Fruit fly (Drosophila melanogaster) whole organism, wandering third instar larva: ENCODE results near the gene CG15011.

Experiments
- Abd-B ChIP-seq: fragments of >200 bp; optimal IDR thresholded peaks from 2 replicates; lab custom pipeline; 2017; ENCODE audit warnings: missing biosample characterization, missing genetic modification characterization
- CG32264 ChIP-seq: fragments of 200-800 bp; sonication (Bioruptor generic); optimal IDR thresholded peaks from 2 replicates; lab custom pipeline; 2016; ENCODE audit warnings: missing biosample characterization, missing genetic modification characterization
- CG9705 ChIP-seq: fragments of 200-800 bp; sonication (Bioruptor generic); optimal IDR thresholded peaks from 2 replicates; lab custom pipeline; 2018; ENCODE audit warnings: missing biosample characterization, mild to moderate bottlenecking, missing genetic modification characterization
- CrebA ChIP-seq: fragments of 200-800 bp; sonication (Bioruptor generic); optimal IDR thresholded peaks from 2 replicates; lab custom pipeline; 2016; ENCODE audit warnings: missing biosample characterization, mild to moderate bottlenecking, missing genetic modification characterization, borderline replicate concordance
- Dfd ChIP-seq: fragments of >200 bp; optimal IDR thresholded peaks from 2 replicates; lab custom pipeline; 2017; ENCODE audit warnings: missing biosample characterization, missing genetic modification characterization
- Dif ChIP-seq: fragments of 200-275, 200-300 bp; sonication (Bioruptor generic); optimal IDR thresholded peaks from 2 replicates; lab custom pipeline; 2018; ENCODE audit warnings: missing biosample characterization, missing genetic modification characterization; ENCODE audit not compliant: partially characterized antibody
- GATAd ChIP-seq: sonication (Bioruptor generic); optimal IDR thresholded peaks from 2 replicates; lab custom pipeline; 2016; ENCODE audit warnings: missing biosample characterization, missing genetic modification characterization
- HLH106 ChIP-seq: fragments of 200-800 bp; optimal IDR thresholded peaks from 3 replicates; lab custom pipeline; 2019; ENCODE audit warnings: missing biosample characterization, mild to moderate bottlenecking, missing genetic modification characterization, moderate library complexity
- Hnf4 ChIP-seq: fragments of 200-800 bp; sonication (Bioruptor generic); optimal IDR thresholded peaks from 2 replicates; lab custom pipeline; 2016; ENCODE audit warnings: missing biosample characterization, mild to moderate bottlenecking, missing genetic modification characterization
- Hr78 ChIP-seq: fragments of >200 bp; optimal IDR thresholded peaks from 2 replicates; lab custom pipeline; 2017; ENCODE audit warnings: missing biosample characterization, missing genetic modification characterization
- Hr83 ChIP-seq: fragments of 200-300 bp; sonication (Bioruptor generic); optimal IDR thresholded peaks from 2 replicates; lab custom pipeline; 2016; ENCODE audit warnings: missing biosample characterization, mild to moderate bottlenecking, missing genetic modification characterization, moderate library complexity; ENCODE audit not compliant: poor library complexity, severe bottlenecking
- Jra ChIP-seq: sonication (Bioruptor generic); optimal IDR thresholded peaks from 2 replicates; lab custom pipeline; 2016; ENCODE audit warnings: missing biosample characterization, missing genetic modification characterization
- Mio ChIP-seq: sonication (Bioruptor generic); optimal IDR thresholded peaks from 2 replicates; lab custom pipeline; 2016; ENCODE audit warnings: missing biosample characterization, missing genetic modification characterization
- Myc ChIP-seq: fragments of >200 bp; optimal IDR thresholded peaks from 2 replicates; lab custom pipeline; 2017
- N ChIP-seq: fragments of >200 bp; optimal IDR thresholded peaks from 2 replicates; lab custom pipeline; 2018; ENCODE audit warnings: missing biosample characterization, missing external identifiers, missing genetic modification characterization
- OdsH ChIP-seq: fragments of 200-800 bp; sonication (Bioruptor generic); optimal IDR thresholded peaks from 2 replicates; lab custom pipeline; 2016; ENCODE audit warnings: missing biosample characterization, mild to moderate bottlenecking, missing genetic modification characterization
- Rel ChIP-seq, 2 experiments: fragments of 200-800 bp; sonication (Bioruptor generic) in 1 of 2; optimal IDR thresholded peaks; 2 replicates in 1 of 2; 3 replicates in 1 of 2; lab custom pipeline; 2016 to 2019; ENCODE audit warnings: mild to moderate bottlenecking in 2 of 2, missing biosample characterization in 2 of 2, missing genetic modification characterization in 2 of 2, moderate library complexity in 1 of 2
- Sp1 ChIP-seq: fragments of 200-800 bp; sonication (Bioruptor generic); optimal IDR thresholded peaks from 3 replicates; lab custom pipeline; 2019; ENCODE audit warnings: missing biosample characterization, mild to moderate bottlenecking, missing genetic modification characterization, moderate library complexity
- Vsx2 ChIP-seq: fragments of 200-300, 225-300 bp; sonication (Bioruptor generic); optimal IDR thresholded peaks from 2 replicates; lab custom pipeline; 2018; ENCODE audit warnings: missing biosample characterization, missing genetic modification characterization; ENCODE audit not compliant: partially characterized antibody
- br ChIP-seq: fragments of 200-800 bp; sonication (Bioruptor generic); optimal IDR thresholded peaks from 2 replicates; lab custom pipeline; 2016; ENCODE audit warnings: missing biosample characterization, missing genetic modification characterization
- brk ChIP-seq: fragments of 200-800 bp; sonication (Bioruptor generic); optimal IDR thresholded peaks from 2 replicates; lab custom pipeline; 2016; ENCODE audit warnings: missing biosample characterization, mild to moderate bottlenecking, missing genetic modification characterization
- dl ChIP-seq, 2 experiments: fragments of 175-275, 200-275 bp in 1 of 2; fragments of 200-275 bp in 1 of 2; sonication (Bioruptor generic); optimal IDR thresholded peaks; lab custom pipeline; 2018; ENCODE audit warnings: mild to moderate bottlenecking in 2 of 2, missing biosample characterization in 2 of 2, missing genetic modification characterization in 2 of 2, moderate library complexity in 2 of 2; ENCODE audit not compliant: partially characterized antibody in 2 of 2, insufficient read depth in 1 of 2
- dmrt93B ChIP-seq: fragments of 200-800 bp; sonication (Bioruptor generic); optimal IDR thresholded peaks from 2 replicates; lab custom pipeline; 2018; ENCODE audit warnings: missing biosample characterization, mild to moderate bottlenecking, missing genetic modification characterization
- dsf ChIP-seq: sonication (Bioruptor generic); optimal IDR thresholded peaks from 2 replicates; lab custom pipeline; 2016; ENCODE audit warnings: missing biosample characterization, missing genetic modification characterization, borderline replicate concordance
- ey ChIP-seq: fragments of 200-800 bp; sonication (Bioruptor generic); optimal IDR thresholded peaks from 2 replicates; lab custom pipeline; 2016; ENCODE audit warnings: missing biosample characterization, missing genetic modification characterization
- foxo ChIP-seq, 2 experiments: fragments of 200-800 bp; sonication (Bioruptor generic); optimal IDR thresholded peaks; 2 replicates in 1 of 2; 3 replicates in 1 of 2; lab custom pipeline; 2016 to 2017; ENCODE audit warnings: missing biosample characterization in 2 of 2, missing genetic modification characterization in 2 of 2
- fru ChIP-seq: fragments of 200-800 bp; sonication (Bioruptor generic); optimal IDR thresholded peaks from 3 replicates; lab custom pipeline; 2016; ENCODE audit warnings: missing biosample characterization, mild to moderate bottlenecking, missing genetic modification characterization
- h ChIP-seq: fragments of 200-800 bp; sonication (Bioruptor generic); optimal IDR thresholded peaks from 3 replicates; lab custom pipeline; 2016; ENCODE audit warnings: missing biosample characterization, mild to moderate bottlenecking, missing genetic modification characterization
- jim ChIP-seq: fragments of 175-275, 200-325 bp; sonication (Bioruptor generic); optimal IDR thresholded peaks from 2 replicates; lab custom pipeline; 2016; ENCODE audit warnings: missing biosample characterization, mild to moderate bottlenecking, missing genetic modification characterization
- lola ChIP-seq: fragments of >200 bp; optimal IDR thresholded peaks from 2 replicates; lab custom pipeline; 2017; ENCODE audit warnings: missing biosample characterization, missing genetic modification characterization
- pan ChIP-seq: fragments of >200 bp; optimal IDR thresholded peaks from 2 replicates; lab custom pipeline; 2017
- psq ChIP-seq: fragments of 200-800 bp; sonication (Bioruptor generic); optimal IDR thresholded peaks from 3 replicates; lab custom pipeline; 2017; ENCODE audit warnings: missing biosample characterization, mild to moderate bottlenecking, missing genetic modification characterization, moderate library complexity
- rgr ChIP-seq: fragments of 200-800 bp; sonication (Bioruptor generic); optimal IDR thresholded peaks from 3 replicates; lab custom pipeline; 2016; ENCODE audit warnings: missing biosample characterization, mild to moderate bottlenecking, missing genetic modification characterization
- sage ChIP-seq: fragments of 200-800 bp; sonication (Bioruptor generic); optimal IDR thresholded peaks from 2 replicates; lab custom pipeline; 2016; ENCODE audit warnings: missing biosample characterization, mild to moderate bottlenecking, missing genetic modification characterization
- sv ChIP-seq: fragments of 200-800 bp; sonication (Bioruptor generic); optimal IDR thresholded peaks from 3 replicates; lab custom pipeline; 2016; ENCODE audit warnings: missing biosample characterization, missing genetic modification characterization
- tai ChIP-seq: sonication (Bioruptor generic); optimal IDR thresholded peaks from 2 replicates; lab custom pipeline; 2016; ENCODE audit warnings: missing biosample characterization, missing genetic modification characterization
- usp ChIP-seq: fragments of >200 bp; optimal IDR thresholded peaks from 2 replicates; lab custom pipeline; 2017; ENCODE audit warnings: missing biosample characterization, missing genetic modification characterization
- woc ChIP-seq: sonication (Bioruptor generic); optimal IDR thresholded peaks from 2 replicates; lab custom pipeline; 2016; ENCODE audit warnings: missing biosample characterization, mild to moderate bottlenecking, missing genetic modification characterization

The CG15011 gene

dm6 chr3L:4232724-4233367, 26.1 kb downstream of the CG15011 start:
- TF ChIP-seq fru (GFP tag; lab: Kevin White, UChicago) = peak; percentile 23
- TF ChIP-seq Vsx2 (GFP tag; lab: Kevin White, UChicago) = no peak
- peak; percentile 43 for TF ChIP-seq h
- peak; percentile 15 for TF ChIP-seq ey (GFP tag; lab: Kevin White, UChicago)

- TF ChIP-seq sage (GFP tag; lab: Kevin White, UChicago) (no peak), Jra (GFP tag; lab: Kevin White, UChicago) (peak; percentile 14)
Measured at dm6 chr3L:4232227-4232626, 26.7 kb downstream of the CG15011 start.

- TF ChIP-seq h = no peak
- TF ChIP-seq Rel (GFP tag; optimal IDR thresholded peaks at IDR 0.05; lab: Kevin White, UChicago) = no peak
- TF ChIP-seq Rel (tag; optimal IDR thresholded peaks at IDR 0.05; lab: Kevin White, UChicago) = peak; percentile 68
Measured at dm6 chr3L:4231401-4232014, 27.4 kb downstream of the CG15011 start.

dm6 chr3L:4230357-4230901, 28.5 kb downstream of the CG15011 start:
- peak; percentile 43 for TF ChIP-seq Sp1
- no peak for TF ChIP-seq Myc
- TF ChIP-seq Hr83 (GFP tag; lab: Kevin White, UChicago) = no peak
- TF ChIP-seq ey (GFP tag; lab: Kevin White, UChicago) = peak; percentile 69
- TF ChIP-seq brk (GFP tag; lab: Kevin White, UChicago) = no peak
- peak; percentile 49 for TF ChIP-seq Hnf4 (GFP tag; lab: Kevin White, UChicago)
- TF ChIP-seq br (GFP tag; lab: Kevin White, UChicago) = peak; percentile 62
- no peak for TF ChIP-seq dsf
- TF ChIP-seq usp (GFP tag; lab: Kevin White, UChicago) = no peak
- no peak for TF ChIP-seq Dif
- TF ChIP-seq tai (GFP tag; lab: Kevin White, UChicago) = no peak
- no peak for TF ChIP-seq Hr78 (GFP tag; lab: Kevin White, UChicago)
- TF ChIP-seq rgr = peak; percentile 58
- TF ChIP-seq psq (GFP tag; lab: Kevin White, UChicago) = peak; percentile 45
- TF ChIP-seq pan (lab: Kevin White, UChicago) = no peak
- TF ChIP-seq CG32264 (GFP tag; lab: Kevin White, UChicago) = peak; percentile 8
- TF ChIP-seq CG9705 = no peak
- peak; percentile 10 for TF ChIP-seq woc (GFP tag; lab: Kevin White, UChicago)
- TF ChIP-seq HLH106 (tag; lab: Kevin White, UChicago) = peak; percentile 40
- no peak for TF ChIP-seq Dfd (GFP tag; lab: Kevin White, UChicago)
- TF ChIP-seq foxo (GFP tag; optimal IDR thresholded peaks at IDR 0.05; lab: Kevin White, UChicago) = peak in 1 of 2 experiments; percentile 60
- no peak for TF ChIP-seq Mio
- peak; percentile 41 for TF ChIP-seq OdsH
- TF ChIP-seq Jra (GFP tag; lab: Kevin White, UChicago) = no peak
- TF ChIP-seq dmrt93B = no peak
- TF ChIP-seq GATAd = no peak
- peak; percentile 76 for TF ChIP-seq h
- TF ChIP-seq Abd-B (GFP tag; lab: Kevin White, UChicago) = no peak
- no peak for TF ChIP-seq sage (GFP tag; lab: Kevin White, UChicago)
- TF ChIP-seq dl (GFP tag; optimal IDR thresholded peaks at IDR 0.05; lab: Kevin White, UChicago; ENCODE audit: insufficient read depth in 1 of 2, partially characterized antibody in 2 of 2) = no peak
- TF ChIP-seq Vsx2 (GFP tag; lab: Kevin White, UChicago) = no peak
- TF ChIP-seq CrebA (GFP tag; lab: Kevin White, UChicago) = no peak
- TF ChIP-seq jim (GFP tag; lab: Kevin White, UChicago) = no peak
- TF ChIP-seq N (GFP tag; lab: Kevin White, UChicago) = no peak
- TF ChIP-seq lola (GFP tag; lab: Kevin White, UChicago) = no peak
- TF ChIP-seq Rel (GFP tag; optimal IDR thresholded peaks at IDR 0.05; lab: Kevin White, UChicago) = no peak
- TF ChIP-seq Rel (tag; optimal IDR thresholded peaks at IDR 0.05; lab: Kevin White, UChicago) = no peak
- peak; percentile 71 for TF ChIP-seq fru (GFP tag; lab: Kevin White, UChicago)
- peak; percentile 86 for TF ChIP-seq sv (GFP tag; lab: Kevin White, UChicago)
